Fruit fly (Drosophila melanogaster) whole organism, embryonic: ENCODE results near the gene wdb.

ENCODE experiments used
- Antp ChIP-seq: fragments of 200-800 bp; sonication (Bioruptor generic); optimal IDR thresholded peaks from 3 replicates; lab custom pipeline; 2016; ENCODE audit warnings: missing biosample characterization, missing genetic modification characterization
- CG10543 ChIP-seq: fragments of 200-800 bp; sonication (Bioruptor generic); optimal IDR thresholded peaks from 3 replicates; lab custom pipeline; 2017; ENCODE audit warnings: missing biosample characterization, mild to moderate bottlenecking, missing genetic modification characterization, moderate library complexity
- CG12219 ChIP-seq: fragments of 200-800 bp; sonication (Bioruptor generic); optimal IDR thresholded peaks from 3 replicates; lab custom pipeline; 2018; ENCODE audit warnings: missing biosample characterization, mild to moderate bottlenecking, missing genetic modification characterization
- CG12744 ChIP-seq: fragments of 200-800 bp; sonication (Bioruptor generic); optimal IDR thresholded peaks from 2 replicates; lab custom pipeline; 2016; ENCODE audit warnings: missing biosample characterization, missing genetic modification characterization
- CG13624 ChIP-seq: fragments of 200-800 bp; sonication (Bioruptor generic); optimal IDR thresholded peaks from 2 replicates; lab custom pipeline; 2016; ENCODE audit warnings: missing biosample characterization, missing genetic modification characterization
- CG14014 ChIP-seq: fragments of 200-800 bp; sonication (Bioruptor generic); IDR thresholded peaks from 2 replicates; pipeline ENCODE4 v1.3.6; 2022; ENCODE audit warnings: missing biosample characterization, missing genetic modification characterization
- CG14667 ChIP-seq: fragments of 200-800 bp; sonication (Bioruptor generic); IDR thresholded peaks from 2 replicates; pipeline ENCODE4 v1.3.6; 2022; ENCODE audit warnings: missing biosample characterization, missing genetic modification characterization
- CG15073 ChIP-seq: fragments of 200-800 bp; sonication (Bioruptor generic); optimal IDR thresholded peaks from 2 replicates; lab custom pipeline; 2016; ENCODE audit warnings: missing biosample characterization, missing genetic modification characterization
- CG15696 ChIP-seq: fragments of 200-800 bp; sonication (Bioruptor generic); optimal IDR thresholded peaks from 2 replicates; lab custom pipeline; 2019; ENCODE audit warnings: missing biosample characterization, mild to moderate bottlenecking, missing genetic modification characterization, moderate library complexity
- CG16813 ChIP-seq: fragments of 200-800 bp; sonication (Bioruptor generic); IDR thresholded peaks from 3 replicates; pipeline ENCODE4 v1.3.6; 2022; ENCODE audit warnings: missing biosample characterization, missing genetic modification characterization; ENCODE audit not compliant: partially characterized antibody
- CG16815 ChIP-seq: fragments of 200-800 bp; sonication (Bioruptor generic); optimal IDR thresholded peaks from 3 replicates; lab custom pipeline; 2017; ENCODE audit warnings: missing biosample characterization, mild to moderate bottlenecking, missing genetic modification characterization
- CG17186 ChIP-seq: fragments of 200-800 bp; sonication (Bioruptor generic); optimal IDR thresholded peaks from 3 replicates; lab custom pipeline; 2017; ENCODE audit warnings: missing biosample characterization, missing genetic modification reagents, missing genetic modification characterization
- CG17359 ChIP-seq: fragments of 200-800 bp; sonication (Bioruptor generic); optimal IDR thresholded peaks from 3 replicates; lab custom pipeline; 2018; ENCODE audit warnings: missing biosample characterization, mild to moderate bottlenecking, missing genetic modification characterization, moderate library complexity
- CG17829 ChIP-seq: fragments of 200-800 bp; optimal IDR thresholded peaks from 2 replicates; lab custom pipeline; 2019; ENCODE audit warnings: missing biosample characterization, mild to moderate bottlenecking, missing genetic modification characterization, moderate library complexity
- CG18011 ChIP-seq: fragments of 200-800 bp; sonication (Bioruptor generic); optimal IDR thresholded peaks from 2 replicates; lab custom pipeline; 2017; ENCODE audit warnings: missing biosample characterization, missing genetic modification characterization, mild to moderate bottlenecking, moderate library complexity, missing genotype
- CG18599 ChIP-seq: fragments of 200-800 bp; sonication (Bioruptor generic); optimal IDR thresholded peaks from 3 replicates; lab custom pipeline; 2017; ENCODE audit warnings: missing biosample characterization, missing genetic modification characterization, mild to moderate bottlenecking, moderate library complexity, missing genetic modification reagents
- CG2129 ChIP-seq: fragments of 200-800 bp; sonication (Bioruptor generic); IDR thresholded peaks from 2 replicates; pipeline ENCODE4 v1.3.6; 2022; ENCODE audit warnings: missing biosample characterization, missing genetic modification characterization; ENCODE audit not compliant: partially characterized antibody
- CG3163 ChIP-seq: fragments of 200-800 bp; sonication (Bioruptor generic); optimal IDR thresholded peaks from 3 replicates; lab custom pipeline; 2016; ENCODE audit warnings: missing biosample characterization, missing genetic modification characterization
- CG34224 ChIP-seq: fragments of 200-800 bp; sonication (Bioruptor generic); IDR thresholded peaks from 3 replicates; pipeline ENCODE4 v1.3.6; 2022; ENCODE audit warnings: missing biosample characterization, missing genetic modification characterization; ENCODE audit not compliant: partially characterized antibody
- CG42726 ChIP-seq: fragments of 200-800 bp; sonication (Bioruptor generic); IDR thresholded peaks from 2 replicates; pipeline ENCODE4 v1.3.6; 2022; ENCODE audit warnings: missing biosample characterization, missing genetic modification characterization; ENCODE audit not compliant: partially characterized antibody
- CG4282 ChIP-seq: fragments of 200-800 bp; sonication (Bioruptor generic); optimal IDR thresholded peaks from 2 replicates; lab custom pipeline; 2016; ENCODE audit warnings: missing biosample characterization, missing genetic modification characterization
- CG4360 ChIP-seq: fragments of 200-800 bp; sonication (Bioruptor generic); IDR thresholded peaks from 2 replicates; pipeline ENCODE4 v1.3.6; 2022; ENCODE audit warnings: missing biosample characterization, missing genetic modification characterization
- CG4424 ChIP-seq: fragments of 200-800 bp; sonication (Bioruptor generic); optimal IDR thresholded peaks from 3 replicates; lab custom pipeline; 2016; ENCODE audit warnings: missing biosample characterization, missing genetic modification characterization
- CG7271 ChIP-seq: fragments of 200-800 bp; sonication (Bioruptor generic); optimal IDR thresholded peaks from 2 replicates; lab custom pipeline; 2018; ENCODE audit warnings: missing biosample characterization, mild to moderate bottlenecking, missing genetic modification characterization, moderate library complexity
- CG7745 ChIP-seq: fragments of 200-800 bp; sonication (Bioruptor generic); optimal IDR thresholded peaks from 2 replicates; lab custom pipeline; 2018; ENCODE audit warnings: missing biosample characterization, mild to moderate bottlenecking, missing genetic modification characterization, moderate library complexity
- CG8281 ChIP-seq: fragments of 200-800 bp; sonication (Bioruptor generic); optimal IDR thresholded peaks from 2 replicates; lab custom pipeline; 2018; ENCODE audit warnings: missing biosample characterization, mild to moderate bottlenecking, missing genetic modification characterization, moderate library complexity
- CG9876 ChIP-seq: fragments of 200-800 bp; sonication (Bioruptor generic); optimal IDR thresholded peaks from 2 replicates; lab custom pipeline; 2016; ENCODE audit warnings: missing biosample characterization, missing genetic modification characterization
- GATAe ChIP-seq: fragments of 200-800 bp; sonication (Bioruptor generic); conservative IDR thresholded peaks from 2 replicates; pipeline ENCODE4 v1.3.6; 2022; ENCODE audit warnings: missing biosample characterization, missing genetic modification characterization
- Sry-β ChIP-seq: fragments of 200-800 bp; sonication (Bioruptor generic); optimal IDR thresholded peaks from 2 replicates; lab custom pipeline; 2018; ENCODE audit warnings: missing biosample characterization, mild to moderate bottlenecking, missing genetic modification characterization, moderate library complexity
- Ssrp ChIP-seq: fragments of 200-800 bp; sonication (Bioruptor generic); optimal IDR thresholded peaks from 2 replicates; lab custom pipeline; 2018; ENCODE audit warnings: missing biosample characterization, mild to moderate bottlenecking, missing genetic modification characterization, moderate library complexity
- aop ChIP-seq: fragments of 200-800 bp; sonication (Bioruptor generic); IDR thresholded peaks from 2 replicates; pipeline ENCODE4 v1.3.6; 2022; ENCODE audit warnings: missing biosample characterization, missing genetic modification characterization
- ato ChIP-seq: fragments of 200-800 bp; sonication (Bioruptor generic); IDR thresholded peaks from 2 replicates; pipeline ENCODE4 v1.3.6; 2022; ENCODE audit warnings: missing biosample characterization, missing genetic modification characterization; ENCODE audit not compliant: partially characterized antibody
- az2 ChIP-seq: fragments of 200-800 bp; sonication (Bioruptor generic); optimal IDR thresholded peaks from 3 replicates; lab custom pipeline; 2016; ENCODE audit warnings: missing biosample characterization, missing genetic modification characterization
- br ChIP-seq: fragments of >200 bp; optimal IDR thresholded peaks from 2 replicates; lab custom pipeline; 2017
- btn ChIP-seq: fragments of 200-800 bp; sonication (Bioruptor generic); optimal IDR thresholded peaks from 2 replicates; lab custom pipeline; 2016; ENCODE audit warnings: missing biosample characterization, missing genetic modification characterization
- cad ChIP-seq: fragments of >200 bp; optimal IDR thresholded peaks from 2 replicates; lab custom pipeline; 2017; ENCODE audit warnings: missing biosample characterization, missing genetic modification characterization
- dpn ChIP-seq, 2 experiments: fragments of 200-800 bp; sonication (Bioruptor generic); optimal IDR thresholded peaks; 3 replicates each; lab custom pipeline; 2016; ENCODE audit warnings: missing biosample characterization in 2 of 2, missing genetic modification characterization in 2 of 2
- emc ChIP-seq: fragments of 200-800 bp; sonication (Bioruptor generic); optimal IDR thresholded peaks from 2 replicates; lab custom pipeline; 2016; ENCODE audit warnings: missing biosample characterization, missing genetic modification characterization
- fu2 ChIP-seq: fragments of 200-800 bp; sonication (Bioruptor generic); optimal IDR thresholded peaks from 2 replicates; lab custom pipeline; 2016; ENCODE audit warnings: missing biosample characterization, missing genetic modification characterization
- gfzf ChIP-seq: fragments of 200-800 bp; sonication (Bioruptor generic); optimal IDR thresholded peaks from 2 replicates; lab custom pipeline; 2016; ENCODE audit warnings: missing biosample characterization, mild to moderate bottlenecking, missing genetic modification characterization, moderate library complexity
- ken ChIP-seq: fragments of 200-800 bp; sonication (Bioruptor generic); IDR thresholded peaks from 3 replicates; pipeline ENCODE4 v1.3.6; 2022; ENCODE audit warnings: missing biosample characterization, missing genetic modification characterization
- klu ChIP-seq: fragments of 200-800 bp; sonication (Bioruptor generic); IDR thresholded peaks from 2 replicates; pipeline ENCODE4 v1.3.6; 2022; ENCODE audit warnings: missing biosample characterization, missing genetic modification characterization
- lmd ChIP-seq: fragments of 200-800 bp; sonication (Bioruptor generic); IDR thresholded peaks from 2 replicates; pipeline ENCODE4 v1.3.6; 2022; ENCODE audit warnings: missing biosample characterization, missing genetic modification characterization
- oc ChIP-seq: fragments of 200-800 bp; sonication (Bioruptor generic); optimal IDR thresholded peaks from 2 replicates; lab custom pipeline; 2018; ENCODE audit warnings: missing biosample characterization, mild to moderate bottlenecking, missing genetic modification characterization, moderate library complexity
- otp ChIP-seq: fragments of 200-800 bp; sonication (Bioruptor generic); IDR thresholded peaks from 3 replicates; pipeline ENCODE4, ENCODE4 v1.3.6; 2022; ENCODE audit warnings: missing biosample characterization, missing genetic modification characterization
- sqz ChIP-seq: fragments of 200-800 bp; sonication (Bioruptor generic); optimal IDR thresholded peaks from 3 replicates; lab custom pipeline; 2018; ENCODE audit warnings: missing biosample characterization, mild to moderate bottlenecking, missing genetic modification characterization
- sr ChIP-seq: fragments of 200-800 bp; sonication (Bioruptor generic); IDR thresholded peaks from 3 replicates; pipeline ENCODE4 v1.3.6; 2022; ENCODE audit warnings: missing biosample characterization, missing genetic modification characterization
- stc ChIP-seq: fragments of 200-800 bp; sonication (Bioruptor generic); IDR thresholded peaks from 2 replicates; pipeline ENCODE4 v1.3.6; 2022; ENCODE audit warnings: missing biosample characterization, missing genetic modification characterization
- sug ChIP-seq: fragments of 200-800 bp; optimal IDR thresholded peaks from 2 replicates; lab custom pipeline; 2019; ENCODE audit warnings: missing biosample characterization, mild to moderate bottlenecking, missing genetic modification characterization, moderate library complexity
- vnd ChIP-seq: fragments of 200-800 bp; sonication (Bioruptor generic); IDR thresholded peaks from 3 replicates; pipeline ENCODE4 v1.3.6; 2022; ENCODE audit warnings: missing biosample characterization, missing genetic modification characterization; ENCODE audit not compliant: partially characterized antibody
- zen2 ChIP-seq: fragments of 200-800 bp; sonication (Bioruptor generic); IDR thresholded peaks from 3 replicates; pipeline ENCODE4 v1.3.6; 2022; ENCODE audit warnings: missing biosample characterization, missing genetic modification characterization; ENCODE audit not compliant: partially characterized antibody

Gene wdb

dm6 chr3R:27569706-27570105 is 12.3 kb downstream of the wdb start (continued):
- peak; percentile 79 for TF ChIP-seq CG10543
- TF ChIP-seq CG12744 (GFP tag; lab: Kevin White, UChicago) = peak; percentile 54
- TF ChIP-seq Antp (GFP tag; lab: Kevin White, UChicago) = peak; percentile 87
- peak; percentile 53 for TF ChIP-seq CG3163 (GFP tag; lab: Kevin White, UChicago)
- TF ChIP-seq oc = no peak
- TF ChIP-seq CG16815 (GFP tag; lab: Kevin White, UChicago) = no peak
- TF ChIP-seq CG15696 (tag; lab: Kevin White, UChicago) = peak; percentile 60
- no peak for TF ChIP-seq ato
- TF ChIP-seq CG8281 (tag; lab: Kevin White, UChicago) = peak; percentile 71
- peak; percentile 87 for TF ChIP-seq klu (GFP tag; lab: Robert Waterston, UW)
- no peak for TF ChIP-seq vnd (GFP tag; lab: Robert Waterston, UW)
- TF ChIP-seq otp (GFP tag; lab: Robert Waterston, UW) = peak; percentile 88
- TF ChIP-seq az2 (GFP tag; lab: Kevin White, UChicago) = peak; percentile 69
- peak; percentile 61 for TF ChIP-seq CG4360 (GFP tag; lab: Robert Waterston, UW)
- TF ChIP-seq CG12219 (GFP tag; lab: Kevin White, UChicago) = peak; percentile 71
- peak; percentile 95 for TF ChIP-seq sr
- peak; percentile 85 for TF ChIP-seq CG9876 (GFP tag; lab: Kevin White, UChicago)
- peak; percentile 82 for TF ChIP-seq stc (GFP tag; lab: Robert Waterston, UW)
- no peak for TF ChIP-seq gfzf (GFP tag; lab: Kevin White, UChicago)
- no peak for TF ChIP-seq CG42726 (GFP tag; lab: Robert Waterston, UW)
- peak; percentile 42 for TF ChIP-seq CG17186 (GFP tag; lab: Kevin White, UChicago)
- TF ChIP-seq aop (GFP tag; lab: Robert Waterston, UW) = no peak
- TF ChIP-seq Ssrp = peak; percentile 56
- TF ChIP-seq CG34224 (GFP tag; lab: Robert Waterston, UW) = no peak
- TF ChIP-seq btn = peak; percentile 90
- TF ChIP-seq CG4424 (GFP tag; lab: Kevin White, UChicago) = peak; percentile 86
- peak; percentile 34 for TF ChIP-seq CG18011 (GFP tag; lab: Kevin White, UChicago)
- TF ChIP-seq fu2 (GFP tag; lab: Kevin White, UChicago) = peak; percentile 75
- TF ChIP-seq CG17359 (tag; lab: Kevin White, UChicago) = peak; percentile 94
- peak; percentile 74 for TF ChIP-seq ken
- TF ChIP-seq Sry-β (GFP tag; lab: Kevin White, UChicago) = no peak
- TF ChIP-seq zen2 (GFP tag; lab: Robert Waterston, UW) = no peak
- TF ChIP-seq br = no peak
- peak; percentile 76 for TF ChIP-seq emc (GFP tag; lab: Kevin White, UChicago)
- TF ChIP-seq lmd = peak; percentile 90
- TF ChIP-seq CG14014 (GFP tag; lab: Robert Waterston, UW) = peak; percentile 92
- TF ChIP-seq CG2129 (GFP tag; lab: Robert Waterston, UW) = no peak
- no peak for TF ChIP-seq cad (GFP tag; lab: Kevin White, UChicago)
- peak; percentile 58 for TF ChIP-seq GATAe (GFP tag; lab: Robert Waterston, UW)
- no peak for TF ChIP-seq CG15073 (GFP tag; lab: Kevin White, UChicago)
- peak; percentile 76 for TF ChIP-seq CG14667
- peak; percentile 81 for TF ChIP-seq CG17829
- peak; percentile 83 for TF ChIP-seq sug (tag; lab: Kevin White, UChicago)
- no peak for TF ChIP-seq CG7745
- peak; percentile 69 for TF ChIP-seq CG4282
- peak; percentile 95 for TF ChIP-seq CG18599
- TF ChIP-seq CG7271 (tag; lab: Kevin White, UChicago) = peak; percentile 12
- TF ChIP-seq dpn (GFP tag; optimal IDR thresholded peaks at IDR 0.05; lab: Kevin White, UChicago) = peak; percentile 84 to 91
- no peak for TF ChIP-seq sqz
- no peak for TF ChIP-seq CG16813
- peak; percentile 95 for TF ChIP-seq CG13624
